Worm (Caenorhabditis elegans): Measurements from ENCODE around the gene D1069.3.

- TF ChIP-seq ztf-23 (GFP tag; IDR thresholded peaks at IDR 0.05) = no peak
- no peak for TF ChIP-seq ztf-29 (GFP tag; IDR thresholded peaks at IDR 0.05)
- no peak for TF ChIP-seq flt-1 (GFP tag; IDR thresholded peaks at IDR 0.05)
- no peak for TF ChIP-seq cog-1 (tag; optimal IDR thresholded peaks at IDR 0.05)
Observed at ce11 chrII:337233-337832, 10.4 kb downstream of the D1069.3 start, which contains the start of gene cpn-2.

Measured in whole organism, midembryonic.